Fruit fly (Drosophila melanogaster) S2 (cell line): ENCODE results near the gene Svip.

Experiments used
- CG8478 ChIP-seq: fragments of >200 bp; optimal IDR thresholded peaks from 2 replicates; lab custom pipeline; 2018
- CTCF ChIP-seq, 2 experiments: fragments of >200 bp; optimal IDR thresholded peaks; 2 replicates each; lab custom pipeline; 2018

- no peak for TF ChIP-seq CTCF (optimal IDR thresholded peaks at IDR 0.05; lab: Kevin White, UChicago)
- TF ChIP-seq CG8478 (lab: Kevin White, UChicago) = no peak
Observed at dm6 chr3L:9383345-9384075, 24.7 kb downstream of the Svip start, which contains the start of gene Hsp27.
